Fruit fly (Drosophila melanogaster) whole organism, embryonic: ENCODE results near the gene Kmn1.

Experiments
- Abd-B ChIP-seq: fragments of 200-800 bp; sonication (Bioruptor generic); optimal IDR thresholded peaks from 2 replicates; lab custom pipeline; 2018; ENCODE audit warnings: missing biosample characterization, mild to moderate bottlenecking, missing genetic modification characterization, moderate library complexity
- Antp ChIP-seq: fragments of 200-800 bp; sonication (Bioruptor generic); optimal IDR thresholded peaks from 3 replicates; lab custom pipeline; 2016; ENCODE audit warnings: missing biosample characterization, missing genetic modification characterization
- Atf-2 ChIP-seq: fragments of 200-800 bp; sonication (Bioruptor generic); optimal IDR thresholded peaks from 2 replicates; lab custom pipeline; 2016; ENCODE audit warnings: missing biosample characterization, missing genetic modification characterization
- BEAF-32 ChIP-seq: fragments of 200-800 bp; sonication (Bioruptor generic); optimal IDR thresholded peaks from 3 replicates; lab custom pipeline; 2017; ENCODE audit warnings: missing biosample characterization, missing genetic modification characterization, mild to moderate bottlenecking, moderate library complexity, missing genetic modification reagents
- Bdp1 ChIP-seq: fragments of 200-800 bp; sonication (Bioruptor generic); optimal IDR thresholded peaks from 3 replicates; lab custom pipeline; 2016; ENCODE audit warnings: missing biosample characterization, missing genetic modification characterization
- CG10654 ChIP-seq: fragments of 200-800 bp; sonication (Bioruptor generic); optimal IDR thresholded peaks from 2 replicates; lab custom pipeline; 2016; ENCODE audit warnings: missing biosample characterization, missing genetic modification characterization
- CG10959 ChIP-seq: fragments of 200-800 bp; sonication (Bioruptor generic); IDR thresholded peaks from 2 replicates; pipeline ENCODE4 v1.3.6; 2022; ENCODE audit warnings: missing biosample characterization, missing genetic modification characterization
- CG12942 ChIP-seq: fragments of 200-800 bp; sonication (Bioruptor generic); optimal IDR thresholded peaks from 3 replicates; lab custom pipeline; 2016; ENCODE audit warnings: missing biosample characterization, missing genetic modification characterization
- CG17612 ChIP-seq: fragments of 200-800 bp; sonication (Bioruptor generic); IDR thresholded peaks from 2 replicates; pipeline ENCODE4 v1.3.6; 2022; ENCODE audit warnings: missing biosample characterization, missing genetic modification characterization
- CG17802 ChIP-seq: fragments of 200-800 bp; sonication (Bioruptor generic); optimal IDR thresholded peaks from 2 replicates; lab custom pipeline; 2018; ENCODE audit warnings: missing biosample characterization, mild to moderate bottlenecking, missing genetic modification characterization, moderate library complexity
- CG2129 ChIP-seq: fragments of 200-800 bp; sonication (Bioruptor generic); IDR thresholded peaks from 2 replicates; pipeline ENCODE4 v1.3.6; 2022; ENCODE audit warnings: missing biosample characterization, missing genetic modification characterization; ENCODE audit not compliant: partially characterized antibody
- CG30431 ChIP-seq: fragments of 200-800 bp; sonication (Bioruptor generic); optimal IDR thresholded peaks from 2 replicates; lab custom pipeline; 2017; ENCODE audit warnings: missing biosample characterization, missing genetic modification characterization
- CG3065 ChIP-seq: fragments of 200-800 bp; sonication (Bioruptor generic); optimal IDR thresholded peaks from 2 replicates; lab custom pipeline; 2016; ENCODE audit warnings: missing biosample characterization, missing genetic modification characterization
- CG3726 ChIP-seq: fragments of 200-800 bp; sonication (Bioruptor generic); IDR thresholded peaks from 3 replicates; pipeline ENCODE4, ENCODE4 v1.3.6; 2022; ENCODE audit warnings: missing biosample characterization, missing genetic modification characterization
- CG3838 ChIP-seq: fragments of 200-800 bp; sonication (Bioruptor generic); optimal IDR thresholded peaks from 3 replicates; lab custom pipeline; 2016; ENCODE audit warnings: missing biosample characterization, missing genetic modification characterization
- CG4328 ChIP-seq: fragments of 200-800 bp; sonication (Bioruptor generic); optimal IDR thresholded peaks from 3 replicates; lab custom pipeline; 2017; ENCODE audit warnings: missing biosample characterization, missing genetic modification reagents, missing genetic modification characterization
- CG4404 ChIP-seq: fragments of 200-800 bp; sonication (Bioruptor generic); IDR thresholded peaks from 2 replicates; pipeline ENCODE4 v1.3.6; 2022; ENCODE audit warnings: missing biosample characterization, missing genetic modification characterization
- CG5953 ChIP-seq: fragments of 200-800 bp; sonication (Bioruptor generic); IDR thresholded peaks from 2 replicates; pipeline ENCODE4 v1.3.6; 2022; ENCODE audit warnings: missing biosample characterization, missing genetic modification characterization
- CG6254 ChIP-seq: fragments of 200-800 bp; sonication (Bioruptor generic); optimal IDR thresholded peaks from 3 replicates; lab custom pipeline; 2017; ENCODE audit warnings: mild to moderate bottlenecking, missing biosample characterization, missing genetic modification reagents, missing genetic modification characterization
- CG6683 ChIP-seq: fragments of 200-800 bp; sonication (Bioruptor generic); optimal IDR thresholded peaks from 2 replicates; lab custom pipeline; 2017; ENCODE audit warnings: missing biosample characterization, mild to moderate bottlenecking, missing genetic modification characterization, missing genetic modification reagents
- Hr3 ChIP-seq: fragments of 200-800 bp; sonication (Bioruptor generic); optimal IDR thresholded peaks from 3 replicates; lab custom pipeline; 2016; ENCODE audit warnings: missing biosample characterization, missing genetic modification characterization
- Hr39 ChIP-seq: fragments of >200 bp; optimal IDR thresholded peaks from 2 replicates; lab custom pipeline; 2017
- MESR4 ChIP-seq: fragments of 200-800 bp; sonication (Bioruptor generic); optimal IDR thresholded peaks from 2 replicates; lab custom pipeline; 2018; ENCODE audit warnings: missing biosample characterization, mild to moderate bottlenecking, missing genetic modification characterization, moderate library complexity
- Mad ChIP-seq: fragments of 200-800 bp; sonication (Bioruptor generic); optimal IDR thresholded peaks from 2 replicates; lab custom pipeline; 2016; ENCODE audit warnings: missing biosample characterization, missing genetic modification characterization
- Scr ChIP-seq: fragments of 200-800 bp; sonication (Bioruptor generic); IDR thresholded peaks from 2 replicates; pipeline ENCODE4 v1.3.6; 2022; ENCODE audit warnings: missing biosample characterization, missing genetic modification characterization; ENCODE audit not compliant: partially characterized antibody
- Spps ChIP-seq: fragments of 200-800 bp; sonication (Bioruptor generic); optimal IDR thresholded peaks from 2 replicates; lab custom pipeline; 2018; ENCODE audit warnings: missing biosample characterization, mild to moderate bottlenecking, missing genetic modification characterization
- Sry-δ ChIP-seq: fragments of 200-800 bp; sonication (Bioruptor generic); optimal IDR thresholded peaks from 2 replicates; lab custom pipeline; 2016; ENCODE audit warnings: missing biosample characterization, missing genetic modification characterization
- Tbp ChIP-seq: fragments of >200 bp; optimal IDR thresholded peaks from 2 replicates; lab custom pipeline; 2018; ENCODE audit warnings: missing biosample characterization, missing genetic modification characterization
- al ChIP-seq: fragments of 200-800 bp; sonication (Bioruptor generic); IDR thresholded peaks from 2 replicates; pipeline ENCODE4 v1.3.6; 2022; ENCODE audit warnings: missing biosample characterization, missing genetic modification characterization
- bcd ChIP-seq: fragments of 200-800 bp; sonication (Bioruptor generic); optimal IDR thresholded peaks from 2 replicates; lab custom pipeline; 2017; ENCODE audit warnings: missing biosample characterization, mild to moderate bottlenecking, missing genetic modification characterization
- crc ChIP-seq: fragments of 200-800 bp; sonication (Bioruptor generic); optimal IDR thresholded peaks from 2 replicates; lab custom pipeline; 2016; ENCODE audit warnings: missing biosample characterization, missing genetic modification characterization
- dimm ChIP-seq: fragments of 200-800 bp; sonication (Bioruptor generic); IDR thresholded peaks from 2 replicates; pipeline ENCODE4 v1.3.6; 2022; ENCODE audit warnings: missing biosample characterization, missing genetic modification characterization
- ems ChIP-seq: fragments of 200-800 bp; sonication (Bioruptor generic); optimal IDR thresholded peaks from 3 replicates; lab custom pipeline; 2016; ENCODE audit warnings: missing biosample characterization, missing genetic modification characterization
- gfzf ChIP-seq: fragments of 200-800 bp; sonication (Bioruptor generic); optimal IDR thresholded peaks from 2 replicates; lab custom pipeline; 2016; ENCODE audit warnings: missing biosample characterization, mild to moderate bottlenecking, missing genetic modification characterization, moderate library complexity
- h ChIP-seq: fragments of >200 bp; optimal IDR thresholded peaks from 2 replicates; lab custom pipeline; 2017
- jigr1 ChIP-seq: fragments of 200-800 bp; sonication (Bioruptor generic); IDR thresholded peaks from 3 replicates; pipeline ENCODE4 v1.3.6; 2022; ENCODE audit warnings: missing biosample characterization, missing genetic modification characterization
- knrl ChIP-seq: fragments of 200-800 bp; sonication (Bioruptor generic); IDR thresholded peaks from 3 replicates; pipeline ENCODE4 v1.3.6; 2022; ENCODE audit warnings: missing biosample characterization, missing genetic modification characterization; ENCODE audit not compliant: partially characterized antibody
- mld ChIP-seq: fragments of 200-800 bp; sonication (Bioruptor generic); IDR thresholded peaks from 3 replicates; pipeline ENCODE4 v1.3.6; 2022; ENCODE audit warnings: missing biosample characterization, missing genetic modification characterization; ENCODE audit not compliant: partially characterized antibody
- pros ChIP-seq: fragments of 200-800 bp; sonication (Bioruptor generic); optimal IDR thresholded peaks from 3 replicates; lab custom pipeline; 2019; ENCODE audit warnings: missing biosample characterization, mild to moderate bottlenecking, missing genetic modification characterization, moderate library complexity
- pum ChIP-seq: fragments of 200-800 bp; sonication (Bioruptor generic); optimal IDR thresholded peaks from 2 replicates; lab custom pipeline; 2016; ENCODE audit warnings: missing biosample characterization, missing genetic modification characterization
- pzg ChIP-seq: fragments of 200-800 bp; sonication (Bioruptor generic); optimal IDR thresholded peaks from 3 replicates; lab custom pipeline; 2018; ENCODE audit warnings: missing biosample characterization, mild to moderate bottlenecking, missing genetic modification characterization, moderate library complexity
- ranshi ChIP-seq: fragments of 200-800 bp; sonication (Bioruptor generic); IDR thresholded peaks from 2 replicates; pipeline ENCODE4 v1.3.6; 2022; ENCODE audit warnings: missing biosample characterization, missing genetic modification characterization
- slbo ChIP-seq: fragments of 200-800 bp; sonication (Bioruptor generic); IDR thresholded peaks from 2 replicates; pipeline ENCODE4 v1.3.6; 2022; ENCODE audit warnings: missing biosample characterization, missing genetic modification characterization
- sr ChIP-seq: fragments of 200-800 bp; sonication (Bioruptor generic); IDR thresholded peaks from 3 replicates; pipeline ENCODE4 v1.3.6; 2022; ENCODE audit warnings: missing biosample characterization, missing genetic modification characterization
- sug ChIP-seq: fragments of 200-800 bp; optimal IDR thresholded peaks from 2 replicates; lab custom pipeline; 2019; ENCODE audit warnings: missing biosample characterization, mild to moderate bottlenecking, missing genetic modification characterization, moderate library complexity
- trem ChIP-seq: fragments of 200-800 bp; optimal IDR thresholded peaks from 3 replicates; lab custom pipeline; 2019; ENCODE audit warnings: missing biosample characterization, mild to moderate bottlenecking, missing genetic modification characterization, moderate library complexity
- trh ChIP-seq: fragments of 200-800 bp; sonication (Bioruptor generic); optimal IDR thresholded peaks from 2 replicates; lab custom pipeline; 2016; ENCODE audit warnings: missing biosample characterization, missing genetic modification characterization
- twi ChIP-seq: fragments of 200-800 bp; optimal IDR thresholded peaks from 2 replicates; lab custom pipeline; 2019; ENCODE audit warnings: missing biosample characterization, mild to moderate bottlenecking, missing genetic modification characterization, moderate library complexity
- tx ChIP-seq: fragments of 200-800 bp; sonication (Bioruptor generic); optimal IDR thresholded peaks from 2 replicates; lab custom pipeline; 2016; ENCODE audit warnings: missing biosample characterization, missing genetic modification characterization

Gene Kmn1

dm6 chrX:11559728-11560724, 12.2 kb downstream of the Kmn1 start (continued):
- peak; percentile 84 for TF ChIP-seq bcd (GFP tag; lab: Kevin White, UChicago)
- TF ChIP-seq MESR4 (GFP tag; lab: Kevin White, UChicago) = no peak
- peak; percentile 2 for TF ChIP-seq CG3838 (GFP tag; lab: Kevin White, UChicago)
- peak; percentile 14 for TF ChIP-seq pros (GFP tag; lab: Kevin White, UChicago)
- TF ChIP-seq BEAF-32 = no peak
- peak; percentile 7 for TF ChIP-seq tx (GFP tag; lab: Kevin White, UChicago)
- 0 out of 2 replicates have a peak, but pooled peaks have one; percentile 21 for TF ChIP-seq CG5953 (GFP tag; lab: Robert Waterston, UW)
- peak; percentile 58 for TF ChIP-seq twi (tag; lab: Kevin White, UChicago)
- TF ChIP-seq h = no peak
- peak; percentile 0 for TF ChIP-seq Sry-δ
- TF ChIP-seq dimm (GFP tag; lab: Robert Waterston, UW) = no peak
- TF ChIP-seq CG3065 (GFP tag; lab: Kevin White, UChicago) = peak; percentile 37
- no peak for TF ChIP-seq crc
- no peak for TF ChIP-seq Scr
- no peak for TF ChIP-seq knrl (GFP tag; lab: Robert Waterston, UW)
- peak; percentile 85 for TF ChIP-seq CG4328 (GFP tag; lab: Kevin White, UChicago)
- TF ChIP-seq CG30431 = peak; percentile 58
- TF ChIP-seq pzg = no peak
- TF ChIP-seq trem (tag; lab: Kevin White, UChicago) = peak; percentile 58
- TF ChIP-seq CG10959 (GFP tag; lab: Robert Waterston, UW) = no peak
- TF ChIP-seq CG2129 (GFP tag; lab: Robert Waterston, UW) = no peak
- TF ChIP-seq CG12942 (GFP tag; lab: Kevin White, UChicago) = peak; percentile 56
- TF ChIP-seq Hr39 (lab: Kevin White, UChicago) = no peak
- TF ChIP-seq Atf-2 (GFP tag; lab: Kevin White, UChicago) = no peak
- TF ChIP-seq Bdp1 (GFP tag; lab: Kevin White, UChicago) = peak; percentile 29
- peak; percentile 68 for TF ChIP-seq slbo (GFP tag; lab: Robert Waterston, UW)
- TF ChIP-seq sr (GFP tag; lab: Robert Waterston, UW) = no peak
- TF ChIP-seq pum (GFP tag; lab: Kevin White, UChicago) = no peak
- no peak for TF ChIP-seq Mad (GFP tag; lab: Kevin White, UChicago)
- TF ChIP-seq CG10654 (GFP tag; lab: Kevin White, UChicago) = peak; percentile 66
- peak; percentile 80 for TF ChIP-seq CG6683 (GFP tag; lab: Kevin White, UChicago)
- TF ChIP-seq al (GFP tag; lab: Robert Waterston, UW) = peak; percentile 67
- peak; percentile 78 for TF ChIP-seq Hr3
- TF ChIP-seq CG17612 (GFP tag; lab: Robert Waterston, UW) = no peak
- no peak for TF ChIP-seq Tbp (GFP tag; lab: Kevin White, UChicago)
- peak; percentile 88 for TF ChIP-seq sug (tag; lab: Kevin White, UChicago)
- TF ChIP-seq Abd-B (GFP tag; lab: Kevin White, UChicago) = peak; percentile 86
- 0 out of 2 replicates have a peak, but pooled peaks have one; percentile 17 for TF ChIP-seq CG4404
- no peak for TF ChIP-seq mld (GFP tag; lab: Robert Waterston, UW)
- no peak for TF ChIP-seq trh (GFP tag; lab: Kevin White, UChicago)
- 0 out of 3 replicates have a peak, but pooled peaks have one; percentile 35 for TF ChIP-seq jigr1 (GFP tag; lab: Robert Waterston, UW)
- peak; percentile 18 for TF ChIP-seq Spps (tag; lab: Kevin White, UChicago)
- TF ChIP-seq CG3726 (GFP tag; lab: Robert Waterston, UW) = 0 out of 3 replicates have a peak, but pooled peaks have one; percentile 27
- peak; percentile 33 for TF ChIP-seq Antp (GFP tag; lab: Kevin White, UChicago)
- TF ChIP-seq ranshi (GFP tag; lab: Robert Waterston, UW) = peak; percentile 48; the same call in 1 of the 2 replicates
- no peak for TF ChIP-seq gfzf (GFP tag; lab: Kevin White, UChicago)
- peak; percentile 29 for TF ChIP-seq CG6254 (GFP tag; lab: Kevin White, UChicago)
- TF ChIP-seq CG17802 = no peak
- peak; percentile 16 for TF ChIP-seq ems
